Fruit fly (Drosophila melanogaster) whole organism, adult: ENCODE data around the gene CSN1a.

ENCODE experiments used
- CG12768 ChIP-seq: fragments of 200-800 bp; sonication (Bioruptor generic); optimal IDR thresholded peaks from 2 replicates; lab custom pipeline; 2017; ENCODE audit warnings: missing biosample characterization, missing genetic modification characterization, mild to moderate bottlenecking, moderate library complexity, missing genetic modification reagents
- CG7045 ChIP-seq: fragments of 200-800 bp; sonication (Bioruptor generic); optimal IDR thresholded peaks from 2 replicates; lab custom pipeline; 2017; ENCODE audit warnings: missing biosample characterization, mild to moderate bottlenecking, missing genetic modification characterization
- Clk ChIP-seq: fragments of 200-800 bp; sonication (Bioruptor generic); optimal IDR thresholded peaks from 2 replicates; lab custom pipeline; 2017; ENCODE audit warnings: missing biosample characterization, missing genetic modification characterization
- Hr96 ChIP-seq: fragments of 200-800 bp; sonication (Bioruptor generic); optimal IDR thresholded peaks from 2 replicates; lab custom pipeline; 2016; ENCODE audit warnings: missing biosample characterization, missing genetic modification characterization
- cic ChIP-seq: fragments of 200-800 bp; sonication (Bioruptor generic); optimal IDR thresholded peaks from 2 replicates; lab custom pipeline; 2017; ENCODE audit warnings: missing biosample characterization, mild to moderate bottlenecking, missing genetic modification characterization, moderate library complexity
- ovo ChIP-seq: fragments of 200-800 bp; sonication (Bioruptor generic); optimal IDR thresholded peaks from 2 replicates; lab custom pipeline; 2016; ENCODE audit warnings: missing biosample characterization, missing genetic modification characterization
- toe ChIP-seq: fragments of 200-800 bp; sonication (Bioruptor generic); optimal IDR thresholded peaks from 2 replicates; lab custom pipeline; 2016; ENCODE audit warnings: missing biosample characterization, missing genetic modification characterization

- TF ChIP-seq cic (GFP tag; lab: Kevin White, UChicago) (no peak), ovo (GFP tag; lab: Kevin White, UChicago) (no peak), toe (no peak), CG7045 (GFP tag; lab: Kevin White, UChicago) (no peak), CG12768 (GFP tag; lab: Kevin White, UChicago) (no peak), Clk (GFP tag; lab: Kevin White, UChicago) (no peak), Hr96 (no peak)
These were observed 35.0 kb downstream of the CSN1a start for dm6 chr2L:14797554-14797953.
